Worm (Caenorhabditis elegans) whole organism, L4 larva: ENCODE results near the gene W06E11.1.

Experiments used
- R02D3.7 ChIP-seq: fragments of 150-350 bp; sonication (generic microtip); optimal IDR thresholded peaks from 3 replicates; lab custom pipeline; 2014; ENCODE audit warnings: missing biosample characterization, missing genetic modification characterization
- ama-1 ChIP-seq: fragments of 150-350 bp; optimal IDR thresholded peaks from 2 replicates; lab custom pipeline; 2014; ENCODE audit warnings: inconsistent platforms, mixed read lengths
- ztf-11 ChIP-seq: fragments of 150-350 bp; optimal IDR thresholded peaks from 2 replicates; lab custom pipeline; 2014; ENCODE audit warnings: missing biosample characterization, missing genetic modification characterization

DNA sequence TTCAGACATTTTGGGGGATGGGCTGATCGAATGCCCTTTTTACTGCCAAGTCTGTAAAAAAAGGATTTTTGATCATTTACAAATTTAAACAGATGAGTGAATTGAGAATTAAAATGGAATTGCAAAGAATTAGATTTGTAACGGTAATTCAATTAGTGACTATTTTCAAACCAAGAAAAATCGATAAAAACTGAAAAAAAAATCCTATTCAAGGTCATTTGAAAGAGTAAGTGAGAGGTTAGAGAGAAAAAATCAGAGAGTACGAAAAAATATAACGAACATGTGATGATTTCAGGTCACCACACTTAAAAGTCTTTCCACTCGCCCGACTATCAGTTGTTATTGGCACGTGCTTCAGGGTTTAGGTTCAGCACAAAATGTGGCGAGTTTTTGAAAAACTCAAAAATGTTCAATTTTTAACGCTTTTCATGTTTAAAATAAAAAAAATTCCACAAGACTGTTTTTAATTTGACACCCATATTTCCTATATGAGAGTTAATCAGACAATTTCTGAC lies 21.6 kb upstream of the W06E11.1 start, which contains the start of gene T19C3.4:
- TF ChIP-seq ama-1 (lab: Kevin White, UChicago) (no peak), ztf-11 (tag; lab: Kevin White, UChicago) (no peak), R02D3.7 (tag; lab: Kevin White, UChicago) (no peak)
